Fruit fly (Drosophila melanogaster) whole organism, embryonic: ENCODE results near the gene CG15865.

Source experiments
- Abd-B ChIP-seq: fragments of 200-800 bp; sonication (Bioruptor generic); optimal IDR thresholded peaks from 2 replicates; lab custom pipeline; 2018; ENCODE audit warnings: missing biosample characterization, mild to moderate bottlenecking, missing genetic modification characterization, moderate library complexity
- B-H2 ChIP-seq: fragments of 200-800 bp; sonication (Bioruptor generic); optimal IDR thresholded peaks from 2 replicates; lab custom pipeline; 2018; ENCODE audit warnings: missing biosample characterization, mild to moderate bottlenecking, missing genetic modification characterization
- CG11504 ChIP-seq: fragments of 200-800 bp; sonication (Bioruptor generic); optimal IDR thresholded peaks from 3 replicates; lab custom pipeline; 2019; ENCODE audit warnings: missing biosample characterization, mild to moderate bottlenecking, missing genetic modification characterization, moderate library complexity
- CG13624 ChIP-seq: fragments of 200-800 bp; sonication (Bioruptor generic); optimal IDR thresholded peaks from 2 replicates; lab custom pipeline; 2016; ENCODE audit warnings: missing biosample characterization, missing genetic modification characterization
- CG14441 ChIP-seq: fragments of 200-800 bp; sonication (Bioruptor generic); IDR thresholded peaks from 2 replicates; pipeline ENCODE4 v1.3.6; 2022; ENCODE audit warnings: missing biosample characterization, missing genetic modification characterization
- CG15514 ChIP-seq: fragments of 200-800 bp; sonication (Bioruptor generic); optimal IDR thresholded peaks from 3 replicates; lab custom pipeline; 2017; ENCODE audit warnings: missing biosample characterization, missing genetic modification characterization, mild to moderate bottlenecking, moderate library complexity, missing genetic modification reagents
- CG1602 ChIP-seq: fragments of 200-800 bp; sonication (Bioruptor generic); optimal IDR thresholded peaks from 3 replicates; lab custom pipeline; 2016; ENCODE audit warnings: missing biosample characterization, missing genetic modification characterization
- CG16863 ChIP-seq: fragments of 200-800 bp; sonication (Bioruptor generic); optimal IDR thresholded peaks from 3 replicates; lab custom pipeline; 2016; ENCODE audit warnings: missing biosample characterization, missing genetic modification characterization
- CG17568 ChIP-seq: fragments of 200-800 bp; sonication (Bioruptor generic); optimal IDR thresholded peaks from 2 replicates; lab custom pipeline; 2018; ENCODE audit warnings: missing biosample characterization, mild to moderate bottlenecking, missing genetic modification characterization, moderate library complexity
- CG17802 ChIP-seq: fragments of 200-800 bp; sonication (Bioruptor generic); optimal IDR thresholded peaks from 2 replicates; lab custom pipeline; 2018; ENCODE audit warnings: missing biosample characterization, mild to moderate bottlenecking, missing genetic modification characterization, moderate library complexity
- CG1832 ChIP-seq: fragments of 200-800 bp; sonication (Bioruptor generic); optimal IDR thresholded peaks from 2 replicates; lab custom pipeline; 2017; ENCODE audit warnings: missing biosample characterization, mild to moderate bottlenecking, missing genetic modification characterization, inconsistent platforms
- CG18599 ChIP-seq: fragments of 200-800 bp; sonication (Bioruptor generic); optimal IDR thresholded peaks from 3 replicates; lab custom pipeline; 2017; ENCODE audit warnings: missing biosample characterization, missing genetic modification characterization, mild to moderate bottlenecking, moderate library complexity, missing genetic modification reagents
- CG2120 ChIP-seq: fragments of 200-800 bp; sonication (Bioruptor generic); optimal IDR thresholded peaks from 3 replicates; lab custom pipeline; 2016; ENCODE audit warnings: missing biosample characterization, missing genetic modification characterization
- CG30403 ChIP-seq: fragments of 200-800 bp; sonication (Bioruptor generic); optimal IDR thresholded peaks from 3 replicates; lab custom pipeline; 2016; ENCODE audit warnings: missing biosample characterization, missing genetic modification characterization
- CG34224 ChIP-seq: fragments of 200-800 bp; sonication (Bioruptor generic); IDR thresholded peaks from 3 replicates; pipeline ENCODE4 v1.3.6; 2022; ENCODE audit warnings: missing biosample characterization, missing genetic modification characterization; ENCODE audit not compliant: partially characterized antibody
- CG3995 ChIP-seq: fragments of 200-800 bp; sonication (Bioruptor generic); optimal IDR thresholded peaks from 3 replicates; lab custom pipeline; 2016; ENCODE audit warnings: missing biosample characterization, missing genetic modification characterization
- CG5953 ChIP-seq: fragments of 200-800 bp; sonication (Bioruptor generic); IDR thresholded peaks from 2 replicates; pipeline ENCODE4 v1.3.6; 2022; ENCODE audit warnings: missing biosample characterization, missing genetic modification characterization
- CG6765 ChIP-seq: fragments of 200-800 bp; sonication (Bioruptor generic); optimal IDR thresholded peaks from 3 replicates; lab custom pipeline; 2017; ENCODE audit warnings: missing biosample characterization, mild to moderate bottlenecking, missing genetic modification characterization
- CG6854 ChIP-seq: fragments of 200-800 bp; sonication (Bioruptor generic); optimal IDR thresholded peaks from 3 replicates; lab custom pipeline; 2017; ENCODE audit warnings: missing biosample characterization, mild to moderate bottlenecking, missing genetic modification characterization
- CG9437 ChIP-seq: fragments of 200-800 bp; sonication (Bioruptor generic); optimal IDR thresholded peaks from 2 replicates; lab custom pipeline; 2018; ENCODE audit warnings: missing biosample characterization, mild to moderate bottlenecking, missing genetic modification characterization
- CkIIα-i1 ChIP-seq: fragments of 200-800 bp; sonication (Bioruptor generic); IDR thresholded peaks from 2 replicates; pipeline ENCODE4 v1.3.6; 2022; ENCODE audit warnings: missing biosample characterization, missing genetic modification characterization
- CrebB ChIP-seq: fragments of 200-800 bp; sonication (Bioruptor generic); optimal IDR thresholded peaks from 3 replicates; lab custom pipeline; 2018; ENCODE audit warnings: missing biosample characterization, mild to moderate bottlenecking, missing genetic modification characterization
- D ChIP-seq, 2 experiments: fragments of 200-800 bp in 1 of 2; fragments of >200 bp in 1 of 2; sonication (Bioruptor generic) in 1 of 2; optimal IDR thresholded peaks; 2 replicates in 1 of 2; 3 replicates in 1 of 2; lab custom pipeline; 2017; ENCODE audit warnings: mild to moderate bottlenecking in 1 of 2, missing biosample characterization in 1 of 2, missing genetic modification characterization in 1 of 2, missing genetic modification reagents in 1 of 2
- Dad ChIP-seq: fragments of 200-800 bp; sonication (Bioruptor generic); optimal IDR thresholded peaks from 3 replicates; lab custom pipeline; 2016; ENCODE audit warnings: missing biosample characterization, missing genetic modification characterization
- Dbx ChIP-seq: fragments of 200-800 bp; sonication (Bioruptor generic); IDR thresholded peaks from 3 replicates; pipeline ENCODE4 v1.3.6; 2022; ENCODE audit warnings: missing biosample characterization, missing genetic modification characterization
- Dref ChIP-seq: fragments of 200-800 bp; sonication (Bioruptor generic); IDR thresholded peaks from 2 replicates; pipeline ENCODE4 v1.3.6; 2022; ENCODE audit warnings: missing biosample characterization, missing genetic modification characterization
- HLHmδ ChIP-seq: fragments of 200-800 bp; sonication (Bioruptor generic); optimal IDR thresholded peaks from 2 replicates; lab custom pipeline; 2018; ENCODE audit warnings: missing biosample characterization, mild to moderate bottlenecking, missing genetic modification characterization, moderate library complexity
- Hr39 ChIP-seq: fragments of >200 bp; optimal IDR thresholded peaks from 2 replicates; lab custom pipeline; 2017
- MESR4 ChIP-seq: fragments of 200-800 bp; sonication (Bioruptor generic); optimal IDR thresholded peaks from 2 replicates; lab custom pipeline; 2018; ENCODE audit warnings: missing biosample characterization, mild to moderate bottlenecking, missing genetic modification characterization, moderate library complexity
- NC2α ChIP-seq: fragments of 200-800 bp; sonication (Bioruptor generic); optimal IDR thresholded peaks from 2 replicates; lab custom pipeline; 2016; ENCODE audit warnings: missing biosample characterization, missing genetic modification characterization
- PHDP ChIP-seq: fragments of 200-800 bp; sonication (Bioruptor generic); optimal IDR thresholded peaks from 3 replicates; lab custom pipeline; 2018; ENCODE audit warnings: missing biosample characterization, mild to moderate bottlenecking, missing genetic modification characterization, moderate library complexity
- Ptx1 ChIP-seq: fragments of 200-800 bp; sonication (Bioruptor generic); IDR thresholded peaks from 2 replicates; pipeline ENCODE4 v1.3.6; 2022; ENCODE audit warnings: missing biosample characterization, missing genetic modification characterization
- Scr ChIP-seq: fragments of 200-800 bp; sonication (Bioruptor generic); IDR thresholded peaks from 2 replicates; pipeline ENCODE4 v1.3.6; 2022; ENCODE audit warnings: missing biosample characterization, missing genetic modification characterization; ENCODE audit not compliant: partially characterized antibody
- Sox100B ChIP-seq: fragments of 200-800 bp; sonication (Bioruptor generic); optimal IDR thresholded peaks from 3 replicates; lab custom pipeline; 2018; ENCODE audit warnings: missing biosample characterization, mild to moderate bottlenecking, missing genetic modification characterization
- Sry-δ ChIP-seq: fragments of 200-800 bp; sonication (Bioruptor generic); optimal IDR thresholded peaks from 2 replicates; lab custom pipeline; 2016; ENCODE audit warnings: missing biosample characterization, missing genetic modification characterization
- Taf1 ChIP-seq: fragments of 200-800 bp; sonication (Bioruptor generic); IDR thresholded peaks from 2 replicates; pipeline ENCODE4 v1.3.6; 2022; ENCODE audit warnings: missing biosample characterization, missing genetic modification characterization
- Vsx1 ChIP-seq: fragments of 200-800 bp; sonication (Bioruptor generic); optimal IDR thresholded peaks from 2 replicates; lab custom pipeline; 2017; ENCODE audit warnings: missing biosample characterization, mild to moderate bottlenecking, missing genetic modification characterization, missing genetic modification reagents
- btn ChIP-seq: fragments of 200-800 bp; sonication (Bioruptor generic); optimal IDR thresholded peaks from 2 replicates; lab custom pipeline; 2016; ENCODE audit warnings: missing biosample characterization, missing genetic modification characterization
- chinmo ChIP-seq: fragments of 200-800 bp; sonication (Bioruptor generic); IDR thresholded peaks from 4 replicates; pipeline ENCODE4 v1.3.6; 2022; ENCODE audit warnings: missing biosample characterization, missing genetic modification characterization; ENCODE audit not compliant: partially characterized antibody
- crol ChIP-seq: fragments of 200-800 bp; sonication (Bioruptor generic); IDR thresholded peaks from 2 replicates; pipeline ENCODE4 v1.3.6; 2022; ENCODE audit warnings: missing biosample characterization, missing genetic modification characterization
- danr ChIP-seq: fragments of 200-800 bp; sonication (Bioruptor generic); IDR thresholded peaks from 2 replicates; pipeline ENCODE4 v1.3.6; 2022; ENCODE audit warnings: missing biosample characterization, missing genetic modification characterization
- dmrt11E ChIP-seq: fragments of 200-800 bp; sonication (Bioruptor generic); optimal IDR thresholded peaks from 3 replicates; lab custom pipeline; 2018; ENCODE audit warnings: missing biosample characterization, mild to moderate bottlenecking, missing genetic modification characterization, moderate library complexity
- dysf ChIP-seq: fragments of 200-800 bp; sonication (Bioruptor generic); IDR thresholded peaks from 3 replicates; pipeline ENCODE4 v1.3.6; 2022; ENCODE audit warnings: missing biosample characterization, missing genetic modification characterization
- fd64A ChIP-seq: fragments of 200-800 bp; sonication (Bioruptor generic); optimal IDR thresholded peaks from 3 replicates; lab custom pipeline; 2018; ENCODE audit warnings: missing biosample characterization, mild to moderate bottlenecking, missing genetic modification characterization
- ind ChIP-seq: fragments of 200-800 bp; sonication (Bioruptor generic); optimal IDR thresholded peaks from 3 replicates; lab custom pipeline; 2016; ENCODE audit warnings: missing biosample characterization, missing genetic modification characterization
- onecut ChIP-seq: fragments of 200-800 bp; sonication (Bioruptor generic); IDR thresholded peaks from 2 replicates; pipeline ENCODE4 v1.3.6; 2022; ENCODE audit warnings: missing biosample characterization, missing genetic modification characterization
- sima ChIP-seq: fragments of 200-800 bp; sonication (Bioruptor generic); optimal IDR thresholded peaks from 2 replicates; lab custom pipeline; 2016; ENCODE audit warnings: missing biosample characterization, missing genetic modification characterization
- sqz ChIP-seq: fragments of 200-800 bp; sonication (Bioruptor generic); optimal IDR thresholded peaks from 3 replicates; lab custom pipeline; 2018; ENCODE audit warnings: missing biosample characterization, mild to moderate bottlenecking, missing genetic modification characterization
- vfl ChIP-seq: fragments of 200-800 bp; sonication (Bioruptor generic); optimal IDR thresholded peaks from 2 replicates; lab custom pipeline; 2016; ENCODE audit warnings: missing biosample characterization, missing genetic modification characterization
- wdn ChIP-seq: fragments of 200-800 bp; sonication (Bioruptor generic); IDR thresholded peaks from 2 replicates; pipeline ENCODE4 v1.3.6; 2022; ENCODE audit warnings: missing biosample characterization, missing genetic modification characterization

Gene CG15865

DNA sequence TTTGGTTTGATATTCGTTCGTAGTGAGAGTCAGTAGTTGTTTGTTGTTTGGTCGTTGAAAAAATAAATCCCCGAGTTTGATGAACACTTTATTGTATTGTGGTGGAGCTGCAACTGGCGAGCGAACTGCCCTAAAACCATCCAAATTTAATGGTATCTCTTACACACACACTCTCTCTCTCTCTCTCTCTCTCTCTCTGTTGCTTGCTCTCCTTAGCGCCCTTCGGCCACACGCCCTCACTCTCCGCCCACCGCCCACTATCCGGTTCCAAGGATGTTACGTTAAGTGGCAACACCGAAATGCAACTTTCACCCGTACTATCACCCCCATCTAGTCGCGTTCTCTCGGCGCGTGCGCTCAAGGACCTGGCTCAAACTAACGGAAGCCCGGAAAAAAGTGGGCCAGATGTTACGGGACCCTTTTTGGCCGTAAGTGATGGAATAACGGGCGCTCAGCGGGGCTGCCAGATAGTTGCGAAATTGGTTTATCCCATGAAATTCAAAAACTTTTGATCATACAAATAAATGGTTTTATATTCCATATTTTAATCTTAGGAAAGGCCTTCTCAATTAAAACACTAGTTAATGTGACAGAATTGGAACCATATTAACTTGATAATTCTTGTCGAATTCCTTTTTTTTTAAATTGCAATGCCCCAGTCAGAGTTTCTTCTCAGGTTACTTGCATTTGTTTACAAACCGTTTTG, 23.3 kb upstream of the CG15865 start (continued):
- no peak for TF ChIP-seq CG3995 (GFP tag; lab: Kevin White, UChicago)
- TF ChIP-seq Hr39 (lab: Kevin White, UChicago) = no peak
- no peak for TF ChIP-seq Abd-B (GFP tag; lab: Kevin White, UChicago)
- no peak for TF ChIP-seq CG14441 (GFP tag; lab: Robert Waterston, UW)
- TF ChIP-seq CG5953 = no peak
- TF ChIP-seq D (optimal IDR thresholded peaks at IDR 0.05; lab: Kevin White, UChicago) = no peak
- TF ChIP-seq D (GFP tag; optimal IDR thresholded peaks at IDR 0.05; lab: Kevin White, UChicago) = no peak
- TF ChIP-seq Sox100B (GFP tag; lab: Kevin White, UChicago) = no peak
- no peak for TF ChIP-seq dysf (GFP tag; lab: Robert Waterston, UW)
- TF ChIP-seq ind = no peak
- TF ChIP-seq CG11504 = peak; percentile 38
- TF ChIP-seq CG2120 = peak; percentile 17
- TF ChIP-seq CG16863 (GFP tag; lab: Kevin White, UChicago) = no peak
- TF ChIP-seq CG15514 = peak; percentile 24
- TF ChIP-seq onecut (GFP tag; lab: Robert Waterston, UW) = no peak
- TF ChIP-seq sqz = no peak
- TF ChIP-seq Dref (GFP tag; lab: Robert Waterston, UW) = no peak
- TF ChIP-seq CG18599 (GFP tag; lab: Kevin White, UChicago) = peak; percentile 38
- TF ChIP-seq B-H2 (GFP tag; lab: Kevin White, UChicago) = no peak
- no peak for TF ChIP-seq Ptx1 (GFP tag; lab: Robert Waterston, UW)
- TF ChIP-seq CG6765 (GFP tag; lab: Kevin White, UChicago) = no peak
- no peak for TF ChIP-seq Scr (GFP tag; lab: Robert Waterston, UW)
- TF ChIP-seq sima = no peak
- no peak for TF ChIP-seq Dbx (GFP tag; lab: Robert Waterston, UW)
- TF ChIP-seq MESR4 = no peak
- TF ChIP-seq PHDP = no peak
- TF ChIP-seq CG1602 = no peak
- no peak for TF ChIP-seq CG1832 (GFP tag; lab: Kevin White, UChicago)
- TF ChIP-seq CG17568 (GFP tag; lab: Kevin White, UChicago) = no peak
- TF ChIP-seq Vsx1 (GFP tag; lab: Kevin White, UChicago) = no peak
- peak; percentile 15 for TF ChIP-seq CG9437 (GFP tag; lab: Kevin White, UChicago)
- no peak for TF ChIP-seq fd64A (GFP tag; lab: Kevin White, UChicago)
- peak; percentile 16 for TF ChIP-seq CG30403 (GFP tag; lab: Kevin White, UChicago)
- no peak for TF ChIP-seq HLHmδ (GFP tag; lab: Kevin White, UChicago)
- TF ChIP-seq wdn (GFP tag; lab: Robert Waterston, UW) = no peak
- TF ChIP-seq dmrt11E (tag; lab: Kevin White, UChicago) = no peak
- no peak; the same call in 1 of the 2 replicates for TF ChIP-seq crol (GFP tag; lab: Robert Waterston, UW)
- TF ChIP-seq danr = no peak
- no peak for TF ChIP-seq CG13624 (GFP tag; lab: Kevin White, UChicago)
- TF ChIP-seq Dad = no peak
- no peak for TF ChIP-seq CrebB
- no peak for TF ChIP-seq CkIIα-i1
- no peak for TF ChIP-seq Taf1 (GFP tag; lab: Robert Waterston, UW)
- 0 out of 4 replicates have a peak, but pooled peaks have one; percentile 25 for TF ChIP-seq chinmo (GFP tag; lab: Robert Waterston, UW)
- TF ChIP-seq Sry-δ = peak; percentile 15
- TF ChIP-seq NC2α (GFP tag; lab: Kevin White, UChicago) = no peak
- TF ChIP-seq CG17802 (tag; lab: Kevin White, UChicago) = no peak
- TF ChIP-seq btn (GFP tag; lab: Kevin White, UChicago) = no peak
- no peak for TF ChIP-seq vfl (GFP tag; lab: Kevin White, UChicago)
- TF ChIP-seq CG34224 = no peak
- no peak for TF ChIP-seq CG6854
